Worm (Caenorhabditis elegans) whole organism, L4 larva: ENCODE results near the gene sra-1.

Experiments used
- snpc-4 ChIP-seq: fragments of 150-350 bp; optimal IDR thresholded peaks from 2 replicates; lab custom pipeline; 2014; ENCODE audit warnings: missing biosample characterization, missing genetic modification characterization
- zag-1 ChIP-seq: fragments of 150-350 bp; optimal IDR thresholded peaks from 2 replicates; lab custom pipeline; 2014; ENCODE audit warnings: missing biosample characterization, missing genetic modification characterization

- no peak for TF ChIP-seq snpc-4
- no peak for TF ChIP-seq zag-1 (tag; lab: Kevin White, UChicago)
Observed at ce11 chrII:9556582-9556981, 35.1 kb upstream of the sra-1 start.
